Fruit fly (Drosophila melanogaster): ENCODE data around the gene CG15554.

The CG15554 gene

DNA sequence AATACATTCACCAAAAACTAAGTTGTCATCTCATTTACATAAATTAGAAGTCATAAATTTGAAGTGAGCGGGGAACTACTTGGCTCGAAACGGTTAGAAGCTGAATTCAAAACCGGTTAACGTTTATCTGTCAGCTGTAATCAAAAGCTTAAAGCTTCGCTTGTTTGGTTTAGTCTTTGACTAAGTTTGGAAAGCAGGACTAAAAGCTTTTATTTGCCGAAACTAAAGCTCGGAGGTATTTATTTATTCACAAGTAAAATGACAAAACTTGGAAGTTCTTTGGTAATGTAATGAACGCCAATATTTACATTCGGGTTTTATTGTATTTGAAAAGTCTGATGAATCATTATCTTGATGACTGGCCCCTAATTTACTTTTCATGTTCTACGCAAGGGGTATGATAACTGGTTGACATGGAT, 1.4 kb downstream of the CG15554 start (continued):
- TF ChIP-seq nmo (GFP tag; optimal IDR thresholded peaks at IDR 0.05) (no peak), org-1 (GFP tag; optimal IDR thresholded peaks at IDR 0.05) (no peak), wek (GFP tag; optimal IDR thresholded peaks at IDR 0.05) (no peak), CG9437 (GFP tag; optimal IDR thresholded peaks at IDR 0.05) (no peak), CG15696 (tag; optimal IDR thresholded peaks at IDR 0.05) (no peak), Hr51 (GFP tag; optimal IDR thresholded peaks at IDR 0.05) (no peak), Dek (tag; optimal IDR thresholded peaks at IDR 0.05) (no peak), trem (tag; optimal IDR thresholded peaks at IDR 0.05) (no peak), esg (GFP tag; conservative IDR thresholded peaks at IDR 0.05) (no peak), az2 (GFP tag; optimal IDR thresholded peaks at IDR 0.05) (no peak), Neu2 (GFP tag; optimal IDR thresholded peaks at IDR 0.05; ENCODE audit: borderline replicate concordance) (no peak), chif (GFP tag; optimal IDR thresholded peaks at IDR 0.05) (no peak), Bgb (GFP tag; IDR thresholded peaks at IDR 0.05; ENCODE audit: partially characterized antibody) (peak; percentile 38; the same call in 1 of the 2 replicates), CG17359 (tag; optimal IDR thresholded peaks at IDR 0.05) (no peak), gem (tag; optimal IDR thresholded peaks at IDR 0.05) (peak; percentile 20), hbn (GFP tag; IDR thresholded peaks at IDR 0.05; ENCODE audit: partially characterized antibody) (no peak), psq (GFP tag; optimal IDR thresholded peaks at IDR 0.05) (no peak), Atf3 (GFP tag; optimal IDR thresholded peaks at IDR 0.05) (no peak), Lhr (GFP tag; optimal IDR thresholded peaks at IDR 0.05) (no peak), vvl (GFP tag; IDR thresholded peaks at IDR 0.05) (peak; percentile 53; the same call in 1 of the 2 replicates), CG11085 (GFP tag; IDR thresholded peaks at IDR 0.05) (no peak), pzg (GFP tag; optimal IDR thresholded peaks at IDR 0.05) (peak; percentile 4), B-H2 (GFP tag; optimal IDR thresholded peaks at IDR 0.05) (peak; percentile 18), pnt (GFP tag; optimal IDR thresholded peaks at IDR 0.05) (no peak), CG13287 (GFP tag; IDR thresholded peaks at IDR 0.05; ENCODE audit: partially characterized antibody) (peak; percentile 7; the same call in 1 of the 2 replicates), CG14050 (GFP tag; IDR thresholded peaks at IDR 0.05) (no peak), p53 (GFP tag; optimal IDR thresholded peaks at IDR 0.05) (no peak), ttk (GFP tag; IDR thresholded peaks at IDR 0.05) (no peak), Xbp1 (GFP tag; optimal IDR thresholded peaks at IDR 0.05) (no peak), CG30403 (GFP tag; optimal IDR thresholded peaks at IDR 0.05) (no peak), PHDP (tag; optimal IDR thresholded peaks at IDR 0.05) (no peak), ftz-f1 (GFP tag; optimal IDR thresholded peaks at IDR 0.05) (no peak), Dll (GFP tag; IDR thresholded peaks at IDR 0.05; ENCODE audit: partially characterized antibody) (no peak), Abd-B (GFP tag; optimal IDR thresholded peaks at IDR 0.05) (no peak), ash1 (GFP tag; optimal IDR thresholded peaks at IDR 0.05) (no peak), schlank (tag; optimal IDR thresholded peaks at IDR 0.05) (no peak), CG17361 (GFP tag; IDR thresholded peaks at IDR 0.05) (no peak), ham (GFP tag; IDR thresholded peaks at IDR 0.05) (no peak), HLH54F (GFP tag; optimal IDR thresholded peaks at IDR 0.05) (no peak), wdn (GFP tag; IDR thresholded peaks at IDR 0.05) (no peak), CG13894 (tag; optimal IDR thresholded peaks at IDR 0.05) (peak; percentile 53), lab (GFP tag; optimal IDR thresholded peaks at IDR 0.05) (peak; percentile 1), NC2β (GFP tag; optimal IDR thresholded peaks at IDR 0.05) (no peak), CG12299 (tag; optimal IDR thresholded peaks at IDR 0.05) (peak; percentile 33), CG16815 (GFP tag; optimal IDR thresholded peaks at IDR 0.05) (no peak), sim (GFP tag; IDR thresholded peaks at IDR 0.05) (no peak), CG11696 (GFP tag; IDR thresholded peaks at IDR 0.05) (no peak), CG6683 (GFP tag; optimal IDR thresholded peaks at IDR 0.05) (no peak), ewg (GFP tag; optimal IDR thresholded peaks at IDR 0.05) (no peak), CG12071 (GFP tag; optimal IDR thresholded peaks at IDR 0.05) (no peak)
